Worm (Caenorhabditis elegans) whole organism, L4 larva: ENCODE results near the gene mib-1.
A peak's percentile ranks its signal among the peaks of the same experiment; 100 is the strongest.

ENCODE experiments used
- F26F4.8 ChIP-seq: fragments of 200-800 bp; sonication (Bioruptor generic); conservative IDR thresholded peaks from 2 replicates; pipeline ENCODE4 v1.3.6; 2022; ENCODE audit warnings: missing genetic modification characterization, missing compliant biosample characterization
- F44E2.7 ChIP-seq: fragments of 200-800 bp; sonication (Bioruptor generic); IDR thresholded peaks from 2 replicates; pipeline ENCODE4 v2.1.2; 2022; ENCODE audit warnings: missing genetic modification characterization, missing compliant biosample characterization
- R02D3.7 ChIP-seq: fragments of 150-350 bp; sonication (generic microtip); optimal IDR thresholded peaks from 3 replicates; lab custom pipeline; 2014; ENCODE audit warnings: missing biosample characterization, missing genetic modification characterization
- T20F7.1 ChIP-seq: fragments of 200-800 bp; sonication (Bioruptor generic); optimal IDR thresholded peaks from 2 replicates; lab custom pipeline; 2018; ENCODE audit warnings: mild to moderate bottlenecking, missing genetic modification characterization, missing compliant biosample characterization
- T26A8.4 ChIP-seq: fragments of 200-800 bp; sonication (Bioruptor generic); IDR thresholded peaks from 2 replicates; pipeline ENCODE4 v1.3.6; 2022; ENCODE audit warnings: missing genetic modification characterization, missing compliant biosample characterization
- Y5F2A.4 ChIP-seq: fragments of 200-800 bp; sonication (Bioruptor generic); optimal IDR thresholded peaks from 2 replicates; lab custom pipeline; 2018; ENCODE audit warnings: mild to moderate bottlenecking, missing genetic modification characterization, missing compliant biosample characterization
- aha-1 ChIP-seq: fragments of 150-350 bp; peaks from one replicate; lab custom pipeline; 2014; ENCODE audit warnings: missing biosample characterization, missing genetic modification characterization
- aly-2 ChIP-seq: sonication (generic microtip); optimal IDR thresholded peaks from 2 replicates; lab custom pipeline; 2018; ENCODE audit warnings: missing biosample characterization, missing genetic modification characterization
- arid-1 ChIP-seq: fragments of 200-800 bp; sonication (Bioruptor generic); conservative IDR thresholded peaks from 2 replicates; pipeline ENCODE4 v1.3.6; 2022; ENCODE audit warnings: missing genetic modification reagents, missing genetic modification characterization, missing compliant biosample characterization
- attf-4 ChIP-seq: sonication (generic microtip); optimal IDR thresholded peaks from 3 replicates; lab custom pipeline; 2017; ENCODE audit warnings: missing biosample characterization, missing genetic modification characterization
- ceh-20 ChIP-seq: fragments of 200-800 bp; sonication (Bioruptor generic); IDR thresholded peaks from 2 replicates; pipeline ENCODE4 v1.3.6; 2022; ENCODE audit warnings: missing genetic modification reagents, missing genetic modification characterization, missing compliant biosample characterization
- ceh-32 ChIP-seq: sonication (generic microtip); optimal IDR thresholded peaks from 2 replicates; lab custom pipeline; 2016; ENCODE audit warnings: mild to moderate bottlenecking, missing genetic modification characterization, missing compliant biosample characterization; ENCODE audit not compliant: poor library complexity
- daf-12 ChIP-seq: fragments of 150-350 bp; optimal IDR thresholded peaks from 2 replicates; lab custom pipeline; 2014; ENCODE audit warnings: missing biosample characterization, missing genetic modification reagents, missing genetic modification characterization
- duxl-1 ChIP-seq: sonication (generic microtip); optimal IDR thresholded peaks from 2 replicates; lab custom pipeline; 2016; ENCODE audit warnings: mild to moderate bottlenecking, missing genetic modification characterization, moderate library complexity, missing compliant biosample characterization; ENCODE audit not compliant: poor library complexity
- dve-1 ChIP-seq: sonication (generic microtip); optimal IDR thresholded peaks from 2 replicates; lab custom pipeline; 2017; ENCODE audit warnings: antibody characterized with exemption, mild to moderate bottlenecking, missing genetic modification characterization, missing compliant biosample characterization; ENCODE audit not compliant: insufficient read depth
- egl-43 ChIP-seq: fragments of 200-800 bp; sonication (Bioruptor generic); IDR thresholded peaks from 2 replicates; pipeline ENCODE4 v1.3.6; 2022; ENCODE audit warnings: missing genetic modification reagents, missing genetic modification characterization, missing compliant biosample characterization
- fkh-10 ChIP-seq: fragments of 150-350 bp; optimal IDR thresholded peaks from 2 replicates; lab custom pipeline; 2014; ENCODE audit warnings: missing biosample characterization, missing genetic modification reagents, missing genetic modification characterization
- gei-8 ChIP-seq: fragments of 200-800 bp; sonication (Bioruptor generic); optimal IDR thresholded peaks from 2 replicates; lab custom pipeline; 2018; ENCODE audit warnings: mild to moderate bottlenecking, missing genetic modification characterization, missing compliant biosample characterization
- hif-1 ChIP-seq, 2 experiments: sonication (generic microtip); optimal IDR thresholded peaks; 2 replicates each; lab custom pipeline; 2016 to 2017; ENCODE audit warnings: missing compliant biosample characterization in 2 of 2, missing genetic modification characterization in 2 of 2, missing genetic modification reagents in 2 of 2, missing genotype in 2 of 2, mild to moderate bottlenecking in 1 of 2
- hlh-11 ChIP-seq: fragments of 200-800 bp; sonication (Bioruptor generic); optimal IDR thresholded peaks from 2 replicates; lab custom pipeline; 2018; ENCODE audit warnings: mild to moderate bottlenecking, missing genetic modification characterization, missing compliant biosample characterization
- hlh-30 ChIP-seq: sonication (generic microtip); optimal IDR thresholded peaks from 2 replicates; lab custom pipeline; 2017; ENCODE audit warnings: antibody characterized with exemption, mild to moderate bottlenecking, missing genetic modification characterization, missing compliant biosample characterization; ENCODE audit not compliant: insufficient read depth
- hmg-1.1 ChIP-seq: fragments of 200-800 bp; sonication (Bioruptor generic); IDR thresholded peaks from 2 replicates; pipeline ENCODE4 v1.3.6; 2022; ENCODE audit warnings: missing genetic modification reagents, missing genetic modification characterization, missing compliant biosample characterization
- jun-1 ChIP-seq: fragments of 150-350 bp; optimal IDR thresholded peaks from 2 replicates; lab custom pipeline; 2014; ENCODE audit warnings: missing biosample characterization, missing genetic modification reagents, missing genetic modification characterization
- lin-1 ChIP-seq: fragments of 200-800 bp; sonication (Bioruptor generic); IDR thresholded peaks from 2 replicates; pipeline ENCODE4 v1.3.6; 2022; ENCODE audit warnings: missing genetic modification reagents, missing genetic modification characterization, missing compliant biosample characterization
- lin-29 ChIP-seq: fragments of 200-800 bp; sonication (Bioruptor generic); IDR thresholded peaks from 2 replicates; pipeline ENCODE4 v1.3.6; 2022; ENCODE audit warnings: missing genetic modification reagents, missing genetic modification characterization, missing compliant biosample characterization
- lsy-2 ChIP-seq, 2 experiments: fragments of 150-350 bp in 1 of 2; sonication (generic microtip) in 1 of 2; optimal IDR thresholded peaks; 2 replicates each; lab custom pipeline; 2014 to 2017; ENCODE audit warnings: missing biosample characterization in 2 of 2, missing genetic modification characterization in 2 of 2
- madf-5 ChIP-seq, 2 experiments: fragments of 200-800 bp; sonication (Bioruptor generic); IDR thresholded peaks; 2 replicates each; pipeline ENCODE4 v1.3.6; 2022; ENCODE audit warnings: missing compliant biosample characterization in 2 of 2, missing genetic modification characterization in 2 of 2
- madf-9 ChIP-seq: fragments of 200-800 bp; sonication (Bioruptor generic); conservative IDR thresholded peaks from 2 replicates; pipeline ENCODE4 v1.3.6; 2022; ENCODE audit warnings: missing genetic modification reagents, missing genetic modification characterization, missing compliant biosample characterization
- mdl-1 ChIP-seq, 2 experiments: fragments of 150-350 bp in 1 of 2; sonication (generic microtip) in 1 of 2; optimal IDR thresholded peaks; 2 replicates each; lab custom pipeline; 2014 to 2017; ENCODE audit warnings: missing biosample characterization in 2 of 2, missing genetic modification characterization in 2 of 2
- mdt-29 ChIP-seq: fragments of 200-800 bp; sonication (Bioruptor generic); IDR thresholded peaks from 2 replicates; pipeline ENCODE4 v1.3.6; 2022; ENCODE audit warnings: missing genetic modification reagents, missing genetic modification characterization, missing compliant biosample characterization
- mep-1 ChIP-seq: fragments of 150-350 bp; sonication (generic microtip); optimal IDR thresholded peaks from 3 replicates; lab custom pipeline; 2014; ENCODE audit warnings: missing biosample characterization, missing genetic modification characterization
- mes-2 ChIP-seq: sonication (generic microtip); optimal IDR thresholded peaks from 2 replicates; lab custom pipeline; 2016; ENCODE audit warnings: missing genotype, mild to moderate bottlenecking, missing genetic modification characterization, missing compliant biosample characterization; ENCODE audit not compliant: poor library complexity, severe bottlenecking
- nhr-102 ChIP-seq: sonication (generic microtip); optimal IDR thresholded peaks from 2 replicates; lab custom pipeline; 2016; ENCODE audit warnings: mild to moderate bottlenecking, missing genetic modification characterization, moderate library complexity, missing compliant biosample characterization
- nhr-42 ChIP-seq: fragments of 200-800 bp; sonication (Bioruptor generic); IDR thresholded peaks from 2 replicates; pipeline ENCODE4 v1.3.6; 2022; ENCODE audit warnings: missing genetic modification characterization, missing compliant biosample characterization
- nhr-76 ChIP-seq: fragments of 150-350 bp; optimal IDR thresholded peaks from 2 replicates; lab custom pipeline; 2014; ENCODE audit warnings: missing biosample characterization, missing genetic modification characterization
- nhr-77 ChIP-seq: fragments of 150-350 bp; optimal IDR thresholded peaks from 2 replicates; lab custom pipeline; 2014; ENCODE audit warnings: missing biosample characterization, missing genetic modification characterization
- pha-4 ChIP-seq, 2 experiments: fragments of 150-350 bp in 1 of 2; fragments of 200-800 bp in 1 of 2; sonication (Bioruptor generic) in 1 of 2; IDR thresholded peaks in 1 of 2; optimal IDR thresholded peaks in 1 of 2; 2 replicates each; pipeline versions ENCODE4 v1.3.6 to Lab custom; 2014 to 2022; ENCODE audit warnings: missing genetic modification characterization in 2 of 2, missing genetic modification reagents in 2 of 2, missing biosample characterization in 1 of 2, missing compliant biosample characterization in 1 of 2
- rbr-2 ChIP-seq: sonication (generic microtip); optimal IDR thresholded peaks from 2 replicates; lab custom pipeline; 2016; ENCODE audit warnings: missing genotype, missing genetic modification characterization, missing compliant biosample characterization
- set-16 ChIP-seq: fragments of 200-800 bp; sonication (Bioruptor generic); IDR thresholded peaks from 2 replicates; pipeline ENCODE4 v1.3.6; 2022; ENCODE audit warnings: missing genetic modification reagents, missing genetic modification characterization, missing compliant biosample characterization
- skn-1 ChIP-seq: fragments of 150-350 bp; optimal IDR thresholded peaks from 2 replicates; lab custom pipeline; 2014; ENCODE audit warnings: missing biosample characterization, missing genetic modification characterization
- tra-1 ChIP-seq: fragments of 200-800 bp; sonication (Bioruptor generic); IDR thresholded peaks from 2 replicates; pipeline ENCODE4 v1.3.6; 2022; ENCODE audit warnings: missing genetic modification reagents, missing genetic modification characterization, missing compliant biosample characterization
- zfp-2 ChIP-seq: sonication (generic microtip); optimal IDR thresholded peaks from 2 replicates; lab custom pipeline; 2016; ENCODE audit warnings: mild to moderate bottlenecking, missing genetic modification characterization, missing compliant biosample characterization

The mib-1 gene

ce11 chrIII:11336072-11336471, 45.6 kb upstream of the mib-1 start:
- peak; percentile 6 for TF ChIP-seq fkh-10 (GFP tag; lab: Kevin White, UChicago)
- 0 out of 2 replicates have a peak, but pooled peaks have one; percentile 37 for TF ChIP-seq ceh-20 (GFP tag; lab: Robert Waterston, UW)
- TF ChIP-seq mdl-1 (tag; optimal IDR thresholded peaks at IDR 0.05; lab: Kevin White, UChicago) = peak in 1 of 2 experiments; percentile 22
- no peak for TF ChIP-seq skn-1 (tag; lab: Kevin White, UChicago)
- TF ChIP-seq set-16 (GFP tag; lab: Robert Waterston, UW) = peak; percentile 53
- peak; percentile 45; the same call in 1 of the 2 replicates for TF ChIP-seq hmg-1.1 (GFP tag; lab: Robert Waterston, UW)
- TF ChIP-seq aha-1 = no peak
- TF ChIP-seq rbr-2 (tag; lab: Kevin White, UChicago) = peak; percentile 28
- no peak for TF ChIP-seq mep-1 (tag; lab: Kevin White, UChicago)
- TF ChIP-seq lsy-2 (tag; optimal IDR thresholded peaks at IDR 0.05; lab: Kevin White, UChicago) = peak in 1 of 2 experiments; percentile 43

- TF ChIP-seq gei-8 (no peak), ceh-20 (GFP tag; lab: Robert Waterston, UW) (no peak), T26A8.4 (no peak), attf-4 (tag; lab: Kevin White, UChicago) (no peak), arid-1 (no peak), jun-1 (tag; lab: Kevin White, UChicago) (no peak), aha-1 (peak; percentile 49), pha-4 (GFP tag; IDR thresholded peaks at IDR 0.05; lab: Robert Waterston, UW) (peak; percentile 16; the same call in 1 of the 2 replicates), pha-4 (tag; optimal IDR thresholded peaks at IDR 0.05; lab: Kevin White, UChicago) (no peak), fkh-10 (GFP tag; lab: Kevin White, UChicago) (peak; percentile 53), dve-1 (no peak), hlh-30 (tag; lab: Kevin White, UChicago) (peak; percentile 32), daf-12 (tag; lab: Kevin White, UChicago) (no peak), set-16 (GFP tag; lab: Robert Waterston, UW) (peak; percentile 65), nhr-102 (tag; lab: Kevin White, UChicago) (no peak), zfp-2 (tag; lab: Kevin White, UChicago) (no peak), nhr-42 (GFP tag; lab: Robert Waterston, UW) (no peak), lsy-2 (tag; optimal IDR thresholded peaks at IDR 0.05; lab: Kevin White, UChicago) (peak in 1 of 2 experiments; percentile 26), lin-1 (GFP tag; lab: Robert Waterston, UW) (no peak), hif-1 (tag; optimal IDR thresholded peaks at IDR 0.05; lab: Kevin White, UChicago) (peak in 1 of 2 experiments; percentile 11), hmg-1.1 (GFP tag; lab: Robert Waterston, UW) (peak; percentile 30; the same call in 1 of the 2 replicates), aly-2 (tag; lab: Kevin White, UChicago) (no peak), mdl-1 (tag; optimal IDR thresholded peaks at IDR 0.05; lab: Kevin White, UChicago) (no peak), rbr-2 (tag; lab: Kevin White, UChicago) (peak; percentile 63), mes-2 (peak; percentile 15), tra-1 (GFP tag; lab: Robert Waterston, UW) (no peak), mep-1 (tag; lab: Kevin White, UChicago) (peak; percentile 53), hlh-11 (tag; lab: Kevin White, UChicago) (no peak), R02D3.7 (tag; lab: Kevin White, UChicago) (no peak), F44E2.7 (no peak), ceh-32 (tag; lab: Kevin White, UChicago) (no peak), duxl-1 (tag; lab: Kevin White, UChicago) (no peak), egl-43 (no peak)
- TF ChIP-seq, all 104 proteins: peak for 11
Observed at ce11 chrIII:11334346-11334745, 43.9 kb upstream of the mib-1 start.

- no peak for TF ChIP-seq lin-29 (GFP tag; lab: Robert Waterston, UW)
- no peak for TF ChIP-seq nhr-76
- TF ChIP-seq mdt-29 (GFP tag; lab: Robert Waterston, UW) = no peak
- no peak for TF ChIP-seq madf-9 (GFP tag; lab: Robert Waterston, UW)
- TF ChIP-seq nhr-77 = no peak
- no peak for TF ChIP-seq F26F4.8 (GFP tag; lab: Robert Waterston, UW)
- no peak for TF ChIP-seq pha-4 (GFP tag; IDR thresholded peaks at IDR 0.05; lab: Robert Waterston, UW)
- TF ChIP-seq pha-4 (tag; optimal IDR thresholded peaks at IDR 0.05; lab: Kevin White, UChicago) = no peak
- TF ChIP-seq madf-5 (GFP tag; IDR thresholded peaks at IDR 0.05; lab: Robert Waterston, UW) = no peak
- TF ChIP-seq dve-1 = no peak
- TF ChIP-seq Y5F2A.4 (GFP tag; lab: Kevin White, UChicago) = no peak
- TF ChIP-seq hlh-30 (tag; lab: Kevin White, UChicago) = no peak
- TF ChIP-seq T26A8.4 = no peak
- no peak for TF ChIP-seq T20F7.1
- TF ChIP-seq, all 104 proteins: peak for 0
Observed at ce11 chrIII:11333032-11333732, 42.7 kb upstream of the mib-1 start, which contains the start of gene T28D6.5. Gene T28D6.5 (plus strand): TSS chrIII:11333682.
